Fruit fly (Drosophila melanogaster) whole organism, wandering third instar larva: ENCODE measurements around the gene CG42393.

ENCODE experiments used
- Dfd ChIP-seq: fragments of >200 bp; optimal IDR thresholded peaks from 2 replicates; lab custom pipeline; 2017; ENCODE audit warnings: missing biosample characterization, missing genetic modification characterization
- Dif ChIP-seq: fragments of 200-275, 200-300 bp; sonication (Bioruptor generic); optimal IDR thresholded peaks from 2 replicates; lab custom pipeline; 2018; ENCODE audit warnings: missing biosample characterization, missing genetic modification characterization; ENCODE audit not compliant: partially characterized antibody
- Hr78 ChIP-seq: fragments of >200 bp; optimal IDR thresholded peaks from 2 replicates; lab custom pipeline; 2017; ENCODE audit warnings: missing biosample characterization, missing genetic modification characterization
- Hr83 ChIP-seq: fragments of 200-300 bp; sonication (Bioruptor generic); optimal IDR thresholded peaks from 2 replicates; lab custom pipeline; 2016; ENCODE audit warnings: missing biosample characterization, mild to moderate bottlenecking, missing genetic modification characterization, moderate library complexity; ENCODE audit not compliant: poor library complexity, severe bottlenecking
- Jra ChIP-seq: sonication (Bioruptor generic); optimal IDR thresholded peaks from 2 replicates; lab custom pipeline; 2016; ENCODE audit warnings: missing biosample characterization, missing genetic modification characterization
- br ChIP-seq: fragments of 200-800 bp; sonication (Bioruptor generic); optimal IDR thresholded peaks from 2 replicates; lab custom pipeline; 2016; ENCODE audit warnings: missing biosample characterization, missing genetic modification characterization
- dsf ChIP-seq: sonication (Bioruptor generic); optimal IDR thresholded peaks from 2 replicates; lab custom pipeline; 2016; ENCODE audit warnings: missing biosample characterization, missing genetic modification characterization, borderline replicate concordance
- foxo ChIP-seq, 2 experiments: fragments of 200-800 bp; sonication (Bioruptor generic); optimal IDR thresholded peaks; 2 replicates in 1 of 2; 3 replicates in 1 of 2; lab custom pipeline; 2016 to 2017; ENCODE audit warnings: missing biosample characterization in 2 of 2, missing genetic modification characterization in 2 of 2
- jim ChIP-seq: fragments of 175-275, 200-325 bp; sonication (Bioruptor generic); optimal IDR thresholded peaks from 2 replicates; lab custom pipeline; 2016; ENCODE audit warnings: missing biosample characterization, mild to moderate bottlenecking, missing genetic modification characterization
- pan ChIP-seq: fragments of >200 bp; optimal IDR thresholded peaks from 2 replicates; lab custom pipeline; 2017
- rgr ChIP-seq: fragments of 200-800 bp; sonication (Bioruptor generic); optimal IDR thresholded peaks from 3 replicates; lab custom pipeline; 2016; ENCODE audit warnings: missing biosample characterization, mild to moderate bottlenecking, missing genetic modification characterization
- tai ChIP-seq: sonication (Bioruptor generic); optimal IDR thresholded peaks from 2 replicates; lab custom pipeline; 2016; ENCODE audit warnings: missing biosample characterization, missing genetic modification characterization
- usp ChIP-seq: fragments of >200 bp; optimal IDR thresholded peaks from 2 replicates; lab custom pipeline; 2017; ENCODE audit warnings: missing biosample characterization, missing genetic modification characterization

DNA sequence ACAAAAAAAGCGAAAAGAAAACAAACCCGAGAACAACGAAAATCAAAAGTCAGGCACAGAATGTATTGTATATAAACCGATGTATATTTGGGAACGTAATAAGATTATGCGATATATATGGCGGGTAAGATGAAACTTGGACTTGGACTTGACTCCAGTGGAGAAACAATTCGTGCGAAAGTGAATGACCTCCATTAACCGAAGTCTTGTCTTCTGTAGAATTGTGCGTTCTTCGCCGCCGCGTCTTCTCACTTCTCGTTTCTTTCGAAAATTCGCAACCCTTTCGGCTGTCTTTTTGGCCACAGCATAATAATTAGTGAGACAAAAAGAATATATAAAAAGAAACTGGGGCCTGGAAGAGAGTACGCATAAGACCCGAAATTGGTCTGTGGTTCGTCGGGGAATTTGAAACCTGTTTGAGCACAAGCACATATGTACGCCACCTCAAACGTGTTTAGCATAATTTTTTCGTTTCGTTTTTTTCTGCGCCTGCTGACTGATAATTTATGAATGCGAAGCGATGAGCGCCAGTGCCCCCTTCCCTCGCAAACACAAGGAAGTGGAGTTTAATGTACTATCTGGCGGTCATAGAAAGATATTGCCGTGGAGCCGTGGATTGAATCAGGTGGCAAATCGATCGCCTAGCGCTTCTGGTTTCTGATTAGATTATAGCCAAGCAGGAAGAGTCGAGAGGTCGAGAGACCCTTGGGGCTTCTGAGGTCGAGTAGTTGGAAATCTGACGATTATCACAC lies 34.9 kb upstream of the CG42393 start:
- TF ChIP-seq rgr (GFP tag; lab: Kevin White, UChicago) (no peak), Jra (GFP tag; lab: Kevin White, UChicago) (no peak), tai (peak; percentile 68), usp (GFP tag; lab: Kevin White, UChicago) (no peak), Hr83 (GFP tag; lab: Kevin White, UChicago) (no peak), jim (GFP tag; lab: Kevin White, UChicago) (no peak), Hr78 (GFP tag; lab: Kevin White, UChicago) (no peak), pan (no peak), foxo (GFP tag; optimal IDR thresholded peaks at IDR 0.05; lab: Kevin White, UChicago) (no peak), br (GFP tag; lab: Kevin White, UChicago) (no peak), dsf (GFP tag; lab: Kevin White, UChicago) (no peak), Dif (peak; percentile 43), Dfd (GFP tag; lab: Kevin White, UChicago) (no peak)
